Fruit fly (Drosophila melanogaster) whole organism: Measurements from ENCODE around the gene CG14277.

Source experiments
- CG8478 ChIP-seq: fragments of >200 bp; optimal IDR thresholded peaks from 2 replicates; lab custom pipeline; 2018; ENCODE audit warnings: inconsistent platforms
- pan ChIP-seq: fragments of >200 bp; optimal IDR thresholded peaks from 2 replicates; lab custom pipeline; 2017
- psq ChIP-seq: fragments of >200 bp; optimal IDR thresholded peaks from 2 replicates; lab custom pipeline; 2017
- usp ChIP-seq: fragments of >200 bp; optimal IDR thresholded peaks from 2 replicates; lab custom pipeline; 2017; ENCODE audit warnings: missing biosample characterization, missing genetic modification characterization, mixed read lengths

DNA sequence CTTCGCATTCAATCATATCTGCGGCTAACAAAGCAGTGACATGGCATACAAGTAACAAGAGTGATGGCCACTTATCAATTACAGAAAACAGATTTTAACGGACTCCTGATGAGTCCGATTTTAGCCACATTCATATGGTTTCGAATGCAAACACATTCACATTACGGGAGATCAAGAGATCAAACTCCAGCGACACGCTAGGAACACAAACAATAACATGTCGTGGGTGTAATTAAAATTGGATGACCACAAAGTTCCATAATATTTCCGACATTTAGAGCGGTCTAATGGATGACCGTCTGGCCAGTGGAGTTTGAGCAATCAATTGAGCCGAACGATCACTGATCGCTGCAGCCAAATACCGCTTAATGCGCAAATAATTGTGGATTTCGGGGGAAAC lies at the start of gene CG14277:
- TF ChIP-seq pan (lab: Kevin White, UChicago), result no peak
- no peak for TF ChIP-seq psq
- TF ChIP-seq CG8478 (lab: Kevin White, UChicago), result no peak
- TF ChIP-seq usp (GFP tag; lab: Kevin White, UChicago), result no peak
